Fruit fly (Drosophila melanogaster): ENCODE measurements around the gene sgg.

sgg gene

dm6 chrX:2703693-2704092 is 69.9 kb downstream of the sgg start, which contains the start of gene Ugalt (continued):
- TF ChIP-seq Spps (tag; optimal IDR thresholded peaks at IDR 0.05) (peak; percentile 100), CG10267 (tag; optimal IDR thresholded peaks at IDR 0.05) (peak; percentile 100), Jarid2 (GFP tag; optimal IDR thresholded peaks at IDR 0.05) (peak; percentile 100), CG18599 (GFP tag; optimal IDR thresholded peaks at IDR 0.05) (peak; percentile 100), zf30C (GFP tag; optimal IDR thresholded peaks at IDR 0.05) (peak; percentile 57), Dll (GFP tag; IDR thresholded peaks at IDR 0.05; ENCODE audit: partially characterized antibody) (0 out of 4 replicates have a peak, but pooled peaks have one; percentile 24), CG17328 (GFP tag; IDR thresholded peaks at IDR 0.05) (peak; percentile 100), CG7357 (GFP tag; IDR thresholded peaks at IDR 0.05) (peak; percentile 100), CG18619 (GFP tag; optimal IDR thresholded peaks at IDR 0.05) (peak; percentile 100), dpn (GFP tag; optimal IDR thresholded peaks at IDR 0.05) (peak; percentile 100), CG12219 (GFP tag; optimal IDR thresholded peaks at IDR 0.05) (peak; percentile 100), CG12071 (GFP tag; optimal IDR thresholded peaks at IDR 0.05) (peak; percentile 100), CG12769 (tag; optimal IDR thresholded peaks at IDR 0.05) (peak; percentile 100), gfzf (GFP tag; optimal IDR thresholded peaks at IDR 0.05) (peak; percentile 55), hb (GFP tag; IDR thresholded peaks at IDR 0.05; ENCODE audit: partially characterized antibody) (no peak), CG5953 (GFP tag; IDR thresholded peaks at IDR 0.05) (peak; percentile 100), C15 (GFP tag; IDR thresholded peaks at IDR 0.05) (peak; percentile 100), cwo (GFP tag; optimal IDR thresholded peaks at IDR 0.05) (peak; percentile 100), CG11695 (GFP tag; IDR thresholded peaks at IDR 0.05) (peak; percentile 100), CG1024 (GFP tag; IDR thresholded peaks at IDR 0.05) (peak; percentile 100), CoRest (tag; optimal IDR thresholded peaks at IDR 0.05) (peak; percentile 100), chif (GFP tag; optimal IDR thresholded peaks at IDR 0.05) (peak; percentile 100), E2f1 (GFP tag; IDR thresholded peaks at IDR 0.05) (peak; percentile 100), lov (optimal IDR thresholded peaks at IDR 0.05) (no peak), lov (GFP tag; IDR thresholded peaks at IDR 0.05) (peak; percentile 100), ftz-f1 (GFP tag; optimal IDR thresholded peaks at IDR 0.05) (peak; percentile 99), CG9437 (GFP tag; optimal IDR thresholded peaks at IDR 0.05) (peak; percentile 97), CG12391 (tag; optimal IDR thresholded peaks at IDR 0.05) (peak; percentile 100), Antp (GFP tag; optimal IDR thresholded peaks at IDR 0.05) (peak; percentile 100), CHES-1-like (GFP tag; optimal IDR thresholded peaks at IDR 0.05) (peak; percentile 100), Neu2 (GFP tag; optimal IDR thresholded peaks at IDR 0.05; ENCODE audit: borderline replicate concordance) (peak; percentile 100), CG8281 (tag; optimal IDR thresholded peaks at IDR 0.05) (peak; percentile 98), dan (GFP tag; IDR thresholded peaks at IDR 0.05) (peak; percentile 100), CG3995 (GFP tag; optimal IDR thresholded peaks at IDR 0.05) (peak; percentile 94), Ravus (GFP tag; IDR thresholded peaks at IDR 0.05) (peak; percentile 100), CG4328 (GFP tag; optimal IDR thresholded peaks at IDR 0.05) (peak; percentile 100), H2.0 (GFP tag; IDR thresholded peaks at IDR 0.05) (peak; percentile 100), disco-r (GFP tag; optimal IDR thresholded peaks at IDR 0.05) (peak; percentile 100), chn (GFP tag; optimal IDR thresholded peaks at IDR 0.05) (peak; percentile 100), D19B (GFP tag; optimal IDR thresholded peaks at IDR 0.05) (peak; percentile 99), CG13287 (GFP tag; IDR thresholded peaks at IDR 0.05; ENCODE audit: partially characterized antibody) (peak; percentile 71), pan (optimal IDR thresholded peaks at IDR 0.05) (no peak), pan (GFP tag; optimal IDR thresholded peaks at IDR 0.05 in 1 of 2, IDR thresholded peaks at IDR 0.05 in 1 of 2) (peak in 1 of 2 experiments; percentile 100), Hr51 (GFP tag; optimal IDR thresholded peaks at IDR 0.05) (peak; percentile 100), lbe (GFP tag; optimal IDR thresholded peaks at IDR 0.05) (peak; percentile 99), shn (GFP tag; optimal IDR thresholded peaks at IDR 0.05) (peak; percentile 100), CG4424 (GFP tag; optimal IDR thresholded peaks at IDR 0.05) (peak; percentile 100), BtbVII (GFP tag; optimal IDR thresholded peaks at IDR 0.05) (peak; percentile 100), CG14014 (GFP tag; IDR thresholded peaks at IDR 0.05) (peak; percentile 100), kni (GFP tag; optimal IDR thresholded peaks at IDR 0.05) (peak; percentile 100)

Data from whole organism, embryonic.